Worm (Caenorhabditis elegans): ENCODE measurements around the gene CD4.11.

DNA sequence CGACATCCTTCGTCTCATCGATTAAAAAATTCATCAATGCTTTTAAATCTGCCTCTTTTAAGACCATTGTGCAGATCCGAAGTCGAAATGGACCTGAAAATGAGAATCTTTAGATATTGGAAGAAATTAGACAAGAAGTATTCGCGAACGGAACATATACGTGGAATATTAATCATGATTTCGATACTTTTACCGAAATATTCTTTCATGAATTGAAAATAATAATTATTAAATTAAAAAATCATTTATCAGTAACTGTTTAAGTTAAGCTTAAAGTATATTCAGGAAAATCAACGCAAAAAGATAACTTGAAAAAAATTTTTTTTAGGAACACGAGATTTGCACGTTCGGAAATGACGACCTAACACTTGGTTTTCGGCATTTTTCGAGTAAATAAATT, 16.3 kb downstream of the CD4.11 start, which contains the start of gene CD4.8:
- no peak for TF ChIP-seq flt-1 (GFP tag; IDR thresholded peaks at IDR 0.05)
- TF ChIP-seq T22C8.4 (GFP tag; IDR thresholded peaks at IDR 0.05) = no peak
- no peak for TF ChIP-seq ztf-29 (GFP tag; IDR thresholded peaks at IDR 0.05)
- TF ChIP-seq cog-1 (tag; optimal IDR thresholded peaks at IDR 0.05) = no peak
